Worm (Caenorhabditis elegans) whole organism, L1 larva: Measurements from ENCODE around the gene Y58A7A.5.

ENCODE experiments used
- egl-13 ChIP-seq: sonication (generic microtip); optimal IDR thresholded peaks from 2 replicates; lab custom pipeline; 2016; ENCODE audit warnings: missing genotype, missing genetic modification reagents, missing genetic modification characterization, missing compliant biosample characterization
- ets-5 ChIP-seq: fragments of 200-800 bp; sonication (Bioruptor generic); IDR thresholded peaks from 2 replicates; pipeline ENCODE4 v1.3.6; 2022; ENCODE audit warnings: missing genetic modification characterization, missing compliant biosample characterization

DNA sequence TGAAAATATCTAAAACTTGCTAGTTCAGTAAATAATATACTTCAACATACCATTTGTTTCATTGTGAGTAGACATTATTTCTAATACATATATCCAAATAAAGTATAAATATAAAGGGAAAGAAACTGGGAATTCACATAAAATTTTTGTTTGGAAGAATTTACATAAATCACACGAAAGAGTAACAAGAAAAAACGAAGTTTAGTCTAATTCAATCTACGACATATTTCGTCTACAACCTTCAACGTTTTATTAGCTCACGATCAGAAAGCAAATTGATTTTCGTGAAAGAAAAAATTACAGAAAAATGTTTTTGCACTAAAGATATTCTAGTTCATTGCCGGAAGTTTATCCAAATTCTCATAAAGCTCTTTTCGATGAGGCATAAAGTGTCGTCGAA lies 10.3 kb upstream of the Y58A7A.5 start, which contains the start of gene C04F5.2:
- TF ChIP-seq ets-5 = no peak
- TF ChIP-seq egl-13 (tag; lab: Kevin White, UChicago) = no peak
